Fruit fly (Drosophila melanogaster) whole organism, wandering third instar larva: ENCODE results near the gene lobo.

ENCODE experiments used
- Abd-B ChIP-seq: fragments of >200 bp; optimal IDR thresholded peaks from 2 replicates; lab custom pipeline; 2017; ENCODE audit warnings: missing biosample characterization, missing genetic modification characterization
- CG32264 ChIP-seq: fragments of 200-800 bp; sonication (Bioruptor generic); optimal IDR thresholded peaks from 2 replicates; lab custom pipeline; 2016; ENCODE audit warnings: missing biosample characterization, missing genetic modification characterization
- CG9705 ChIP-seq: fragments of 200-800 bp; sonication (Bioruptor generic); optimal IDR thresholded peaks from 2 replicates; lab custom pipeline; 2018; ENCODE audit warnings: missing biosample characterization, mild to moderate bottlenecking, missing genetic modification characterization
- CrebA ChIP-seq: fragments of 200-800 bp; sonication (Bioruptor generic); optimal IDR thresholded peaks from 2 replicates; lab custom pipeline; 2016; ENCODE audit warnings: missing biosample characterization, mild to moderate bottlenecking, missing genetic modification characterization, borderline replicate concordance
- Dfd ChIP-seq: fragments of >200 bp; optimal IDR thresholded peaks from 2 replicates; lab custom pipeline; 2017; ENCODE audit warnings: missing biosample characterization, missing genetic modification characterization
- Dif ChIP-seq: fragments of 200-275, 200-300 bp; sonication (Bioruptor generic); optimal IDR thresholded peaks from 2 replicates; lab custom pipeline; 2018; ENCODE audit warnings: missing biosample characterization, missing genetic modification characterization; ENCODE audit not compliant: partially characterized antibody
- GATAd ChIP-seq: sonication (Bioruptor generic); optimal IDR thresholded peaks from 2 replicates; lab custom pipeline; 2016; ENCODE audit warnings: missing biosample characterization, missing genetic modification characterization
- HLH106 ChIP-seq: fragments of 200-800 bp; optimal IDR thresholded peaks from 3 replicates; lab custom pipeline; 2019; ENCODE audit warnings: missing biosample characterization, mild to moderate bottlenecking, missing genetic modification characterization, moderate library complexity
- Hnf4 ChIP-seq: fragments of 200-800 bp; sonication (Bioruptor generic); optimal IDR thresholded peaks from 2 replicates; lab custom pipeline; 2016; ENCODE audit warnings: missing biosample characterization, mild to moderate bottlenecking, missing genetic modification characterization
- Hr78 ChIP-seq: fragments of >200 bp; optimal IDR thresholded peaks from 2 replicates; lab custom pipeline; 2017; ENCODE audit warnings: missing biosample characterization, missing genetic modification characterization
- Hr83 ChIP-seq: fragments of 200-300 bp; sonication (Bioruptor generic); optimal IDR thresholded peaks from 2 replicates; lab custom pipeline; 2016; ENCODE audit warnings: missing biosample characterization, mild to moderate bottlenecking, missing genetic modification characterization, moderate library complexity; ENCODE audit not compliant: poor library complexity, severe bottlenecking
- Jra ChIP-seq: sonication (Bioruptor generic); optimal IDR thresholded peaks from 2 replicates; lab custom pipeline; 2016; ENCODE audit warnings: missing biosample characterization, missing genetic modification characterization
- Mio ChIP-seq: sonication (Bioruptor generic); optimal IDR thresholded peaks from 2 replicates; lab custom pipeline; 2016; ENCODE audit warnings: missing biosample characterization, missing genetic modification characterization
- Myc ChIP-seq: fragments of >200 bp; optimal IDR thresholded peaks from 2 replicates; lab custom pipeline; 2017
- N ChIP-seq: fragments of >200 bp; optimal IDR thresholded peaks from 2 replicates; lab custom pipeline; 2018; ENCODE audit warnings: missing biosample characterization, missing external identifiers, missing genetic modification characterization
- OdsH ChIP-seq: fragments of 200-800 bp; sonication (Bioruptor generic); optimal IDR thresholded peaks from 2 replicates; lab custom pipeline; 2016; ENCODE audit warnings: missing biosample characterization, mild to moderate bottlenecking, missing genetic modification characterization
- Rel ChIP-seq, 2 experiments: fragments of 200-800 bp; sonication (Bioruptor generic) in 1 of 2; optimal IDR thresholded peaks; 2 replicates in 1 of 2; 3 replicates in 1 of 2; lab custom pipeline; 2016 to 2019; ENCODE audit warnings: mild to moderate bottlenecking in 2 of 2, missing biosample characterization in 2 of 2, missing genetic modification characterization in 2 of 2, moderate library complexity in 1 of 2
- Sp1 ChIP-seq: fragments of 200-800 bp; sonication (Bioruptor generic); optimal IDR thresholded peaks from 3 replicates; lab custom pipeline; 2019; ENCODE audit warnings: missing biosample characterization, mild to moderate bottlenecking, missing genetic modification characterization, moderate library complexity
- Vsx2 ChIP-seq: fragments of 200-300, 225-300 bp; sonication (Bioruptor generic); optimal IDR thresholded peaks from 2 replicates; lab custom pipeline; 2018; ENCODE audit warnings: missing biosample characterization, missing genetic modification characterization; ENCODE audit not compliant: partially characterized antibody
- br ChIP-seq: fragments of 200-800 bp; sonication (Bioruptor generic); optimal IDR thresholded peaks from 2 replicates; lab custom pipeline; 2016; ENCODE audit warnings: missing biosample characterization, missing genetic modification characterization
- brk ChIP-seq: fragments of 200-800 bp; sonication (Bioruptor generic); optimal IDR thresholded peaks from 2 replicates; lab custom pipeline; 2016; ENCODE audit warnings: missing biosample characterization, mild to moderate bottlenecking, missing genetic modification characterization
- dl ChIP-seq, 2 experiments: fragments of 175-275, 200-275 bp in 1 of 2; fragments of 200-275 bp in 1 of 2; sonication (Bioruptor generic); optimal IDR thresholded peaks; lab custom pipeline; 2018; ENCODE audit warnings: mild to moderate bottlenecking in 2 of 2, missing biosample characterization in 2 of 2, missing genetic modification characterization in 2 of 2, moderate library complexity in 2 of 2; ENCODE audit not compliant: partially characterized antibody in 2 of 2, insufficient read depth in 1 of 2
- dmrt93B ChIP-seq: fragments of 200-800 bp; sonication (Bioruptor generic); optimal IDR thresholded peaks from 2 replicates; lab custom pipeline; 2018; ENCODE audit warnings: missing biosample characterization, mild to moderate bottlenecking, missing genetic modification characterization
- dsf ChIP-seq: sonication (Bioruptor generic); optimal IDR thresholded peaks from 2 replicates; lab custom pipeline; 2016; ENCODE audit warnings: missing biosample characterization, missing genetic modification characterization, borderline replicate concordance
- ey ChIP-seq: fragments of 200-800 bp; sonication (Bioruptor generic); optimal IDR thresholded peaks from 2 replicates; lab custom pipeline; 2016; ENCODE audit warnings: missing biosample characterization, missing genetic modification characterization
- foxo ChIP-seq, 2 experiments: fragments of 200-800 bp; sonication (Bioruptor generic); optimal IDR thresholded peaks; 2 replicates in 1 of 2; 3 replicates in 1 of 2; lab custom pipeline; 2016 to 2017; ENCODE audit warnings: missing biosample characterization in 2 of 2, missing genetic modification characterization in 2 of 2
- fru ChIP-seq: fragments of 200-800 bp; sonication (Bioruptor generic); optimal IDR thresholded peaks from 3 replicates; lab custom pipeline; 2016; ENCODE audit warnings: missing biosample characterization, mild to moderate bottlenecking, missing genetic modification characterization
- h ChIP-seq: fragments of 200-800 bp; sonication (Bioruptor generic); optimal IDR thresholded peaks from 3 replicates; lab custom pipeline; 2016; ENCODE audit warnings: missing biosample characterization, mild to moderate bottlenecking, missing genetic modification characterization
- jim ChIP-seq: fragments of 175-275, 200-325 bp; sonication (Bioruptor generic); optimal IDR thresholded peaks from 2 replicates; lab custom pipeline; 2016; ENCODE audit warnings: missing biosample characterization, mild to moderate bottlenecking, missing genetic modification characterization
- lola ChIP-seq: fragments of >200 bp; optimal IDR thresholded peaks from 2 replicates; lab custom pipeline; 2017; ENCODE audit warnings: missing biosample characterization, missing genetic modification characterization
- pan ChIP-seq: fragments of >200 bp; optimal IDR thresholded peaks from 2 replicates; lab custom pipeline; 2017
- psq ChIP-seq: fragments of 200-800 bp; sonication (Bioruptor generic); optimal IDR thresholded peaks from 3 replicates; lab custom pipeline; 2017; ENCODE audit warnings: missing biosample characterization, mild to moderate bottlenecking, missing genetic modification characterization, moderate library complexity
- rgr ChIP-seq: fragments of 200-800 bp; sonication (Bioruptor generic); optimal IDR thresholded peaks from 3 replicates; lab custom pipeline; 2016; ENCODE audit warnings: missing biosample characterization, mild to moderate bottlenecking, missing genetic modification characterization
- sage ChIP-seq: fragments of 200-800 bp; sonication (Bioruptor generic); optimal IDR thresholded peaks from 2 replicates; lab custom pipeline; 2016; ENCODE audit warnings: missing biosample characterization, mild to moderate bottlenecking, missing genetic modification characterization
- sv ChIP-seq: fragments of 200-800 bp; sonication (Bioruptor generic); optimal IDR thresholded peaks from 3 replicates; lab custom pipeline; 2016; ENCODE audit warnings: missing biosample characterization, missing genetic modification characterization
- tai ChIP-seq: sonication (Bioruptor generic); optimal IDR thresholded peaks from 2 replicates; lab custom pipeline; 2016; ENCODE audit warnings: missing biosample characterization, missing genetic modification characterization
- usp ChIP-seq: fragments of >200 bp; optimal IDR thresholded peaks from 2 replicates; lab custom pipeline; 2017; ENCODE audit warnings: missing biosample characterization, missing genetic modification characterization
- woc ChIP-seq: sonication (Bioruptor generic); optimal IDR thresholded peaks from 2 replicates; lab custom pipeline; 2016; ENCODE audit warnings: missing biosample characterization, mild to moderate bottlenecking, missing genetic modification characterization

lobo gene

DNA sequence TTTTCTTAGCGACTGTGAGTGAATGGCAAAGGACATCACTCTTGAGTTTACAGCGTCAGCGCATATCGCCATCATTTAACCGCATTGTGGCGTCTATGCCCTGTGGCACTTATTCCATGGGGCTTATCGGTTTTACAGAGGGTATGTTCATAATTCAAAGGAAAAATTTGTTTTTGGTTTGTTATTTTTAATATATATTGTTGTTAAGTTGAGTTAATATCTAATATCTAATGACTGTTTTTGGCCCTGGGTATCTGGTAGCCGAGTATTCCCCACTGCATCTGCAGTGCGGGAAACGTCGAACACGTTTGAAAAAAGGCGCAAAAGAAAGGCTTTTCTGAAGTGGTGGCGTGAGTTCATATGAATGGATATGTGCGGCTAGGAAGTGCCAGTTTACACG is 15.1 kb downstream of the lobo start:
- TF ChIP-seq CG32264 (GFP tag; lab: Kevin White, UChicago) (no peak), Hnf4 (GFP tag; lab: Kevin White, UChicago) (peak; percentile 75), usp (GFP tag; lab: Kevin White, UChicago) (no peak), ey (GFP tag; lab: Kevin White, UChicago) (peak; percentile 90), CG9705 (GFP tag; lab: Kevin White, UChicago) (peak; percentile 42), Dif (no peak), HLH106 (tag; lab: Kevin White, UChicago) (peak; percentile 85), lola (GFP tag; lab: Kevin White, UChicago) (no peak), psq (peak; percentile 81), woc (GFP tag; lab: Kevin White, UChicago) (peak; percentile 51), Hr83 (GFP tag; lab: Kevin White, UChicago) (no peak), pan (lab: Kevin White, UChicago) (no peak), Rel (GFP tag; optimal IDR thresholded peaks at IDR 0.05; lab: Kevin White, UChicago) (no peak), Rel (tag; optimal IDR thresholded peaks at IDR 0.05; lab: Kevin White, UChicago) (peak; percentile 38), fru (GFP tag; lab: Kevin White, UChicago) (peak; percentile 68), Mio (GFP tag; lab: Kevin White, UChicago) (no peak), GATAd (GFP tag; lab: Kevin White, UChicago) (no peak), Jra (GFP tag; lab: Kevin White, UChicago) (no peak), dmrt93B (GFP tag; lab: Kevin White, UChicago) (peak; percentile 48), CrebA (GFP tag; lab: Kevin White, UChicago) (no peak), rgr (GFP tag; lab: Kevin White, UChicago) (peak; percentile 90), Abd-B (GFP tag; lab: Kevin White, UChicago) (no peak), jim (no peak), tai (GFP tag; lab: Kevin White, UChicago) (no peak), OdsH (peak; percentile 89), br (GFP tag; lab: Kevin White, UChicago) (peak; percentile 83), Vsx2 (GFP tag; lab: Kevin White, UChicago) (no peak), Dfd (GFP tag; lab: Kevin White, UChicago) (no peak), Sp1 (GFP tag; lab: Kevin White, UChicago) (peak; percentile 86), dsf (GFP tag; lab: Kevin White, UChicago) (no peak), N (no peak), sage (GFP tag; lab: Kevin White, UChicago) (peak; percentile 22), brk (peak; percentile 86), foxo (GFP tag; optimal IDR thresholded peaks at IDR 0.05; lab: Kevin White, UChicago) (peak in 1 of 2 experiments; percentile 80), h (GFP tag; lab: Kevin White, UChicago) (peak; percentile 69), dl (GFP tag; optimal IDR thresholded peaks at IDR 0.05; lab: Kevin White, UChicago; ENCODE audit: insufficient read depth in 1 of 2, partially characterized antibody in 2 of 2) (no peak), Myc (no peak), sv (GFP tag; lab: Kevin White, UChicago) (peak; percentile 46), Hr78 (GFP tag; lab: Kevin White, UChicago) (no peak)

DNA sequence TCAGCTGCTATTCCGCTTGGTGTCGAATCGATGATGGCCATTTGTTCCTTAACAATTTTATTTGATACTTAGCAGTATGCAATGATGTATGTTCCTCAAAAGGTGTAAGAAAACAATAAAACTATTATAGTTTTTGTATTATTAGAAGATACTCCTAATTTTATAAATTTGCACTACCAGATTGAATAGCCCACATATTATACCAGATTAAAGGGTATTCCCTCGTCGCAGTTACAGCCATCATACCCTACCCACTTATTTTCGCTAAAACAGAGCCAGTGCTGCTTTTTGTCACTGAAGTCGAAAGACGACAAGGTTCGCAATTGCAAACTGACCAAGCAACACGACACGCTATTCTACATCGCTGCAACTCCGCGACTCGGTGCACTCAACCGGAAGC is 16.1 kb downstream of the lobo start:
- no peak for TF ChIP-seq foxo (GFP tag; optimal IDR thresholded peaks at IDR 0.05; lab: Kevin White, UChicago)
- no peak for TF ChIP-seq Hnf4 (GFP tag; lab: Kevin White, UChicago)
- TF ChIP-seq dl (GFP tag; optimal IDR thresholded peaks at IDR 0.05; lab: Kevin White, UChicago; ENCODE audit: insufficient read depth in 1 of 2, partially characterized antibody in 2 of 2) = no peak
- TF ChIP-seq Rel (GFP tag; optimal IDR thresholded peaks at IDR 0.05; lab: Kevin White, UChicago) = no peak
- TF ChIP-seq Rel (tag; optimal IDR thresholded peaks at IDR 0.05; lab: Kevin White, UChicago) = no peak

- TF ChIP-seq foxo (GFP tag; optimal IDR thresholded peaks at IDR 0.05; lab: Kevin White, UChicago) = peak in 1 of 2 experiments; percentile 11
- no peak for TF ChIP-seq woc (GFP tag; lab: Kevin White, UChicago)
Observed at dm6 chr3R:25176517-25176916, 17.1 kb downstream of the lobo start.
